Worm (Caenorhabditis elegans) whole organism, late embryonic: Measurements from ENCODE around the gene acdh-11.

ENCODE experiments used
- C38D4.7 ChIP-seq: fragments of 200-800 bp; sonication (Bioruptor generic); optimal IDR thresholded peaks from 2 replicates; lab custom pipeline; 2018; ENCODE audit warnings: mild to moderate bottlenecking, missing genetic modification characterization, moderate library complexity, missing compliant biosample characterization
- K09A11.1 ChIP-seq: sonication (generic microtip); optimal IDR thresholded peaks from 2 replicates; lab custom pipeline; 2017; ENCODE audit warnings: antibody characterized with exemption, mild to moderate bottlenecking, missing genetic modification characterization, missing compliant biosample characterization; ENCODE audit not compliant: insufficient read depth
- T23F11.4 ChIP-seq: fragments of 200-800 bp; sonication (Bioruptor generic); optimal IDR thresholded peaks from 2 replicates; lab custom pipeline; 2018; ENCODE audit warnings: mild to moderate bottlenecking, missing genetic modification characterization, missing compliant biosample characterization
- Y22D7AL.16 ChIP-seq: sonication (generic microtip); optimal IDR thresholded peaks from 2 replicates; lab custom pipeline; 2016; ENCODE audit warnings: missing genetic modification characterization, missing compliant biosample characterization
- ama-1 ChIP-seq: fragments of 150-350 bp; optimal IDR thresholded peaks from 2 replicates; lab custom pipeline; 2014
- ceh-14 ChIP-seq: sonication (generic microtip); optimal IDR thresholded peaks from 2 replicates; lab custom pipeline; 2016; ENCODE audit warnings: missing genotype, missing genetic modification characterization, missing compliant biosample characterization
- ceh-19 ChIP-seq: fragments of 200-800 bp; sonication (Bioruptor generic); optimal IDR thresholded peaks from 2 replicates; lab custom pipeline; 2018; ENCODE audit warnings: mild to moderate bottlenecking, missing genetic modification characterization, missing compliant biosample characterization
- ceh-2 ChIP-seq: sonication (generic microtip); optimal IDR thresholded peaks from 2 replicates; lab custom pipeline; 2016; ENCODE audit warnings: missing genotype, missing genetic modification characterization, missing compliant biosample characterization
- ceh-22 ChIP-seq: sonication (generic microtip); optimal IDR thresholded peaks from 2 replicates; lab custom pipeline; 2017; ENCODE audit warnings: missing biosample characterization, missing genetic modification characterization
- ceh-24 ChIP-seq: sonication (generic microtip); optimal IDR thresholded peaks from 2 replicates; lab custom pipeline; 2016; ENCODE audit warnings: mild to moderate bottlenecking, missing genetic modification characterization, missing compliant biosample characterization
- ceh-30 ChIP-seq: fragments of 150-350 bp; optimal IDR thresholded peaks from 2 replicates; lab custom pipeline; 2014; ENCODE audit warnings: missing biosample characterization, missing genetic modification characterization
- ceh-34 ChIP-seq: sonication (generic microtip); optimal IDR thresholded peaks from 2 replicates; lab custom pipeline; 2016; ENCODE audit warnings: mild to moderate bottlenecking, missing genetic modification characterization, missing compliant biosample characterization
- ceh-48 ChIP-seq: sonication (generic microtip); optimal IDR thresholded peaks from 2 replicates; lab custom pipeline; 2016; ENCODE audit warnings: missing genetic modification characterization, inconsistent platforms, missing compliant biosample characterization
- ceh-9 ChIP-seq: sonication (generic microtip); optimal IDR thresholded peaks from 2 replicates; lab custom pipeline; 2016; ENCODE audit warnings: mild to moderate bottlenecking, missing genetic modification characterization, inconsistent platforms, missing compliant biosample characterization
- che-1 ChIP-seq: sonication (generic microtip); optimal IDR thresholded peaks from 2 replicates; lab custom pipeline; 2016; ENCODE audit warnings: mild to moderate bottlenecking, missing genetic modification characterization, missing compliant biosample characterization
- dve-1 ChIP-seq: sonication (generic microtip); optimal IDR thresholded peaks from 2 replicates; lab custom pipeline; 2017; ENCODE audit warnings: antibody characterized with exemption, mild to moderate bottlenecking, missing genetic modification characterization, missing compliant biosample characterization
- elt-2 ChIP-seq: sonication (generic microtip); optimal IDR thresholded peaks from 2 replicates; lab custom pipeline; 2016; ENCODE audit warnings: missing genetic modification reagents, missing genetic modification characterization, missing compliant biosample characterization
- elt-4 ChIP-seq: sonication (generic microtip); optimal IDR thresholded peaks from 2 replicates; lab custom pipeline; 2016; ENCODE audit warnings: missing genetic modification characterization, missing compliant biosample characterization
- ets-4 ChIP-seq: sonication (generic microtip); optimal IDR thresholded peaks from 2 replicates; lab custom pipeline; 2016; ENCODE audit warnings: missing genetic modification characterization, missing compliant biosample characterization
- fax-1 ChIP-seq: sonication (generic microtip); optimal IDR thresholded peaks from 2 replicates; lab custom pipeline; 2016; ENCODE audit warnings: missing genotype, missing genetic modification characterization, missing compliant biosample characterization
- fkh-6 ChIP-seq: sonication (generic microtip); optimal IDR thresholded peaks from 2 replicates; lab custom pipeline; 2016; ENCODE audit warnings: missing genetic modification characterization, missing compliant biosample characterization
- gmeb-2 ChIP-seq: sonication (generic microtip); optimal IDR thresholded peaks from 2 replicates; lab custom pipeline; 2016; ENCODE audit warnings: missing genetic modification characterization, inconsistent platforms, missing compliant biosample characterization
- hlh-15 ChIP-seq: sonication (generic microtip); optimal IDR thresholded peaks from 2 replicates; lab custom pipeline; 2016; ENCODE audit warnings: missing genetic modification characterization, missing compliant biosample characterization
- hlh-30 ChIP-seq: sonication (generic microtip); optimal IDR thresholded peaks from 2 replicates; lab custom pipeline; 2017; ENCODE audit warnings: antibody characterized with exemption, missing genetic modification characterization, missing compliant biosample characterization; ENCODE audit not compliant: insufficient read depth
- lim-6 ChIP-seq: sonication (generic microtip); optimal IDR thresholded peaks from 2 replicates; lab custom pipeline; 2016; ENCODE audit warnings: missing genetic modification characterization, missing compliant biosample characterization
- madf-2 ChIP-seq: sonication (generic microtip); optimal IDR thresholded peaks from 2 replicates; lab custom pipeline; 2017; ENCODE audit warnings: missing genetic modification characterization, missing compliant biosample characterization
- mec-3 ChIP-seq: sonication (generic microtip); optimal IDR thresholded peaks from 2 replicates; lab custom pipeline; 2016; ENCODE audit warnings: borderline replicate concordance, missing genetic modification characterization, missing compliant biosample characterization
- nfya-1 ChIP-seq: sonication (generic microtip); optimal IDR thresholded peaks from 2 replicates; lab custom pipeline; 2017; ENCODE audit warnings: missing genetic modification characterization, mild to moderate bottlenecking, missing compliant biosample characterization, antibody characterized with exemption, moderate library complexity
- nhr-11 ChIP-seq: fragments of 150-350 bp; optimal IDR thresholded peaks from 2 replicates; lab custom pipeline; 2014; ENCODE audit warnings: missing biosample characterization, missing genetic modification characterization
- nhr-232 ChIP-seq: sonication (generic microtip); optimal IDR thresholded peaks from 2 replicates; lab custom pipeline; 2016; ENCODE audit warnings: missing genetic modification characterization, missing compliant biosample characterization
- pag-3 ChIP-seq: sonication (generic microtip); optimal IDR thresholded peaks from 2 replicates; lab custom pipeline; 2016; ENCODE audit warnings: missing compliant biosample characterization, missing genetic modification characterization, borderline replicate concordance
- pqm-1 ChIP-seq: sonication (generic microtip); optimal IDR thresholded peaks from 2 replicates; lab custom pipeline; 2016; ENCODE audit warnings: missing genetic modification characterization, missing compliant biosample characterization
- pros-1 ChIP-seq: fragments of 150-350 bp; optimal IDR thresholded peaks from 2 replicates; lab custom pipeline; 2014; ENCODE audit warnings: missing biosample characterization, missing genetic modification reagents, missing genetic modification characterization
- ref-2 ChIP-seq: sonication (generic microtip); optimal IDR thresholded peaks from 2 replicates; lab custom pipeline; 2016; ENCODE audit warnings: missing genetic modification characterization, missing compliant biosample characterization
- sdc-2 ChIP-seq: sonication (generic microtip); optimal IDR thresholded peaks from 2 replicates; lab custom pipeline; 2016; ENCODE audit warnings: missing genotype, missing genetic modification characterization, missing compliant biosample characterization
- ttx-3 ChIP-seq: sonication (generic microtip); optimal IDR thresholded peaks from 2 replicates; lab custom pipeline; 2016; ENCODE audit warnings: missing genetic modification reagents, missing genetic modification characterization, missing compliant biosample characterization
- unc-3 ChIP-seq, 2 experiments: fragments of 200-800 bp in 1 of 2; sonication (Bioruptor generic) in 1 of 2; sonication (generic microtip) in 1 of 2; conservative IDR thresholded peaks in 1 of 2; optimal IDR thresholded peaks in 1 of 2; 2 replicates each; pipeline versions ENCODE4 v1.3.6 to Lab custom; 2016 to 2022; ENCODE audit warnings: missing compliant biosample characterization in 2 of 2, missing genetic modification characterization in 2 of 2, missing genetic modification reagents in 1 of 2
- unc-55 ChIP-seq: sonication (generic microtip); optimal IDR thresholded peaks from 2 replicates; lab custom pipeline; 2017; ENCODE audit warnings: missing biosample characterization, missing genetic modification reagents, missing genetic modification characterization
- zip-5 ChIP-seq: sonication (generic microtip); optimal IDR thresholded peaks from 2 replicates; lab custom pipeline; 2016; ENCODE audit warnings: missing genetic modification characterization, missing compliant biosample characterization

Gene acdh-11

DNA sequence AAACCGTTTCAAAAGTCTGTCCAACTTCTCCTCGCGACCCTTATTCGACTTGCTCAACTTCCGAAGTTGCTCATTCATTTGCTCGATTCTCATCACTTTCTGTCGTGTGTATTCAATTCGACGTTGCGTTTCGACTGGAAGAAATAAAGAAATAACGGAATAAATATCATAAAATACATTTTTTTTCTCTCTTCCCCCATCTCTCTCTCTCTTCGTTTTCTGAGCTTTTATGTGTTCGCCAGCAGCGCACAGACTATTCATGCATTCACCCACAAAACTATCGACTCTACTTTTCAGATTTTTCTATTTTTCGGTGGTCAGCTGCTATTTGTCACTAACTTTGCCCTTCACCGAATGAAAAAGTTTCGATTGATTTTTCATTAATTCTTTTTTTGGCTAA lies 5.8 kb upstream of the acdh-11 start, which contains the start of gene rab-30:
Gene rab-30 (plus strand): TSS at position 301 of the 400 bp plus-strand sequence.
- no peak for TF ChIP-seq ceh-48 (tag; lab: Kevin White, UChicago)
- TF ChIP-seq K09A11.1 (tag; lab: Kevin White, UChicago), result no peak
- no peak for TF ChIP-seq elt-4 (tag; lab: Kevin White, UChicago)
- TF ChIP-seq madf-2 (tag; lab: Kevin White, UChicago), result no peak
- no peak for TF ChIP-seq sdc-2 (tag; lab: Kevin White, UChicago)
- no peak for TF ChIP-seq pqm-1 (tag; lab: Kevin White, UChicago)
- TF ChIP-seq C38D4.7 (GFP tag; lab: Kevin White, UChicago), result no peak
- TF ChIP-seq ceh-24, result no peak
- no peak for TF ChIP-seq pros-1
- no peak for TF ChIP-seq mec-3 (tag; lab: Kevin White, UChicago)
- TF ChIP-seq hlh-30 (tag; lab: Kevin White, UChicago), result no peak
- no peak for TF ChIP-seq hlh-15
- no peak for TF ChIP-seq ceh-30 (tag; lab: Kevin White, UChicago)
- TF ChIP-seq pag-3, result no peak
- no peak for TF ChIP-seq ttx-3 (tag; lab: Kevin White, UChicago)

DNA sequence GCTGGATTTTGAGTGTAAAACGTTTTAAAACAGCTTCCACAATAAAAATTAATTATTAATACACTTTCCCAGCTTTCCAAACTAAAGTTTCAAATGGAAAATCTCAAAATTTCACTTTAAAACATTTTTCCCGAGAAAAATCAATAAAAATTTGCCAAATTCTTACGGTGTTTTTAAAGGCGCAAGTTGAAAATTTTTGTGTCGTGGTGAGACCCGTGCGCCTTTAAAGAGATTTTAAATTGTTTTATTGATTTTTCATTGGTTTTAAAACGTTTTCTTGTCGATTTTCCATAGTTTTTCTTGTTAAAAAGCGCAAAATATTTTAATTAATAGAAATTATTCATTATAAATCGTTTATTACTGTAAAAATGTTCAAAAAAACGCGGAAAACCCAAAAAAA lies 4.2 kb upstream of the acdh-11 start, which contains the start of gene Y45F3A.1:
Gene Y45F3A.1 (minus strand): TSS at position 12 of the 400 bp plus-strand sequence.
- TF ChIP-seq dve-1 (tag; lab: Kevin White, UChicago), result no peak
- no peak for TF ChIP-seq ceh-34 (tag; lab: Kevin White, UChicago)
- TF ChIP-seq nhr-232 (tag; lab: Kevin White, UChicago), result no peak
- TF ChIP-seq che-1, result no peak
- no peak for TF ChIP-seq ets-4 (tag; lab: Kevin White, UChicago)
- TF ChIP-seq T23F11.4 (GFP tag; lab: Kevin White, UChicago), result no peak
- no peak for TF ChIP-seq unc-3 (GFP tag; conservative IDR thresholded peaks at IDR 0.05; lab: Robert Waterston, UW)
- TF ChIP-seq unc-3 (tag; optimal IDR thresholded peaks at IDR 0.05; lab: Kevin White, UChicago), result no peak
- TF ChIP-seq fax-1, result no peak
- no peak for TF ChIP-seq ama-1 (lab: Kevin White, UChicago)
- TF ChIP-seq fkh-6 (tag; lab: Kevin White, UChicago), result no peak
- no peak for TF ChIP-seq elt-2 (tag; lab: Kevin White, UChicago)
- TF ChIP-seq, all 69 proteins: peak for 0

DNA sequence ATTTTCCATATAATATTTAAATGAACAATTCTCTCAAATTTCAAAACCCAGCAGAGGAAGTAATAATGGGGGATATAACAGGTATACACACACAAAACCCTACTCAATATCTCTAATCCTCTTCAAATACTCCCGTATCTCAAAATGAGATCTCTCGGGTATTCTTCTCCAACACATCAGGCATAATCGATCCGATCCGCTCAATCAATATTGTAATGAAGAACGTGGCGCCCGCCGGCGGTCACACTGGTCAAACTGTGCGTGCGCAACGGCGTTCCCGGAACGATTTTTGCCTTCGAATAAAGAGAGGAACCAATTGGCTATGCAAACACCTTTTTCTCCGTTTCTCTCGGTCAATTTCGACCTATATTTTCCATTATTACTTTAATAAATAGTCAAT lies 3.5 kb upstream of the acdh-11 start:
- TF ChIP-seq lim-6 (tag; lab: Kevin White, UChicago), result no peak
- no peak for TF ChIP-seq mec-3 (tag; lab: Kevin White, UChicago)
- no peak for TF ChIP-seq C38D4.7 (GFP tag; lab: Kevin White, UChicago)
- no peak for TF ChIP-seq ref-2 (tag; lab: Kevin White, UChicago)
- TF ChIP-seq nhr-232 (tag; lab: Kevin White, UChicago), result no peak
- TF ChIP-seq gmeb-2, result no peak
- no peak for TF ChIP-seq ceh-14 (tag; lab: Kevin White, UChicago)
- TF ChIP-seq ceh-19 (GFP tag; lab: Kevin White, UChicago), result no peak
- TF ChIP-seq dve-1 (tag; lab: Kevin White, UChicago), result no peak
- no peak for TF ChIP-seq ceh-48 (tag; lab: Kevin White, UChicago)
- no peak for TF ChIP-seq pag-3
- TF ChIP-seq unc-55 (GFP tag; lab: Kevin White, UChicago), result no peak
- no peak for TF ChIP-seq ceh-22 (tag; lab: Kevin White, UChicago)
- no peak for TF ChIP-seq ceh-2

DNA sequence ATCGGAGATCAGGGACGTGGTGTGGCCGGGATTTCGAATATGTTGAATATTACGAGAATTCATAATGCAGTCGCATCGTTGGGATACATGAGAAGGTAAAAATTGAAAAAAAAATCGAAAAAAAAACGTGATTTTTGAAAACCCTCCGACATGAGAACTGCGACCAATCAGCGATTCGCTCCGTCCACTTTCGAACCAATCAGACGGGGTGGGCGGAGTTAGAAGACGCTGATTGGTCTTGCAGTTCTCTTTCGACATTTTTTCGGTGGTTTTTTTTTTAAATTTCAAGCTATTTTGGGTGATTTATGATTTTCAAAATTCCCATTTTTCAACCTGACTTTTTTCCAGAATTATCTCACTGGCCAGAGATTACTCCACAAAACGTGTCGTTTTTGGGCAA lies 3.2 kb downstream of the acdh-11 start:
- TF ChIP-seq ama-1 (lab: Kevin White, UChicago) (no peak), nfya-1 (peak; percentile 75), zip-5 (tag; lab: Kevin White, UChicago) (no peak), C38D4.7 (GFP tag; lab: Kevin White, UChicago) (no peak), ceh-2 (no peak), nhr-11 (tag; lab: Kevin White, UChicago) (no peak), ceh-9 (tag; lab: Kevin White, UChicago) (no peak), Y22D7AL.16 (no peak)
